Worm (Caenorhabditis elegans): ENCODE measurements around the gene F47B10.5.

The F47B10.5 gene

ce11 chrX:10909661-10910060 is 19.3 kb upstream of the F47B10.5 start:
- TF ChIP-seq sea-2 (GFP tag; optimal IDR thresholded peaks at IDR 0.05) (no peak), egl-5 (tag; optimal IDR thresholded peaks at IDR 0.05) (peak; percentile 35), elt-2 (tag; optimal IDR thresholded peaks at IDR 0.05) (no peak), nfya-1 (tag; optimal IDR thresholded peaks at IDR 0.05; ENCODE audit: insufficient read depth) (peak; percentile 30)

- TF ChIP-seq egl-5 (tag; optimal IDR thresholded peaks at IDR 0.05) (peak; percentile 63), unc-62 (GFP tag; optimal IDR thresholded peaks at IDR 0.05) (no peak)
Observed at ce11 chrX:10907418-10907817, 17.1 kb upstream of the F47B10.5 start.

- no peak for TF ChIP-seq ama-1 (optimal IDR thresholded peaks at IDR 0.05)
- TF ChIP-seq pqm-1 (tag; optimal IDR thresholded peaks at IDR 0.05) = no peak
- TF ChIP-seq skn-1 (tag; optimal IDR thresholded peaks at IDR 0.05) = no peak
- peak; percentile 27 for TF ChIP-seq elt-2 (tag; optimal IDR thresholded peaks at IDR 0.05)
- peak; percentile 16 for TF ChIP-seq nhr-23 (tag; optimal IDR thresholded peaks at IDR 0.05)
- TF ChIP-seq ceh-28 (tag; optimal IDR thresholded peaks at IDR 0.05) = no peak
- TF ChIP-seq sea-2 (GFP tag; optimal IDR thresholded peaks at IDR 0.05) = no peak
- no peak for TF ChIP-seq mml-1 (tag; optimal IDR thresholded peaks at IDR 0.05)
- no peak for TF ChIP-seq nhr-28 (tag; optimal IDR thresholded peaks at IDR 0.05)
- TF ChIP-seq unc-62 (GFP tag; optimal IDR thresholded peaks at IDR 0.05) = no peak
- no peak for TF ChIP-seq snpc-4 (tag; optimal IDR thresholded peaks at IDR 0.05)
- TF ChIP-seq ztf-4 (tag; optimal IDR thresholded peaks at IDR 0.05) = no peak
- no peak for TF ChIP-seq nhr-76 (tag; optimal IDR thresholded peaks at IDR 0.05)
- TF ChIP-seq fos-1 (tag; optimal IDR thresholded peaks at IDR 0.05) = no peak
- no peak for TF ChIP-seq tbx-2 (tag; optimal IDR thresholded peaks at IDR 0.05)
Observed at ce11 chrX:10903416-10903815, 13.1 kb upstream of the F47B10.5 start.

DNA sequence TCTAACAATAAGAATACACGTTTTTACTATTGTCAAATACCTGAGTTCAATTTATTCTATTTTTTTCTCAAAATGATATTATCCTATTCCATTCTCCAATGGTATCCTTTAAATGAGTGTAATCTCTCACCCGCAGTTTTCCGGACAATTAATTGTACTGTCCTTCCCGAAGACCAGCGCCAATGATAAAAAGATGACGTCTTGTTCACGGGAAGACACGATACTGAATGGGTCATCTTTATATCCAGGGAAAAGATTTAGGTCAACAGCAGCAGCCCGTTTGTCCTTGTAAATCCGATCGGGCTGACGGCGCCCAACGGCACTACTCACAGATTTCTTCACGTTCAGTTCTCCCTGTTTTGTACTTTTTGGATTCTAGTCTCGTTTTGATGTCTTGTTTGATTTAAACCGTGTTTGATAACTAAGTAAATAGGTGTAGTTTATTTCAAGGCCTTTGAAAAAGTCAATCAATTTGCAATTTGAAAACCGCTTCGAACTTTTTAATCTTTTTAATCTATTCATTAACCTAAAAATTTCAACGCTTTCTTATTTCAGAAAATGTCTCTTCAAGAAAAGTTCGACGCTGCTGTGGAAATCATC is 12.5 kb upstream of the F47B10.5 start, which contains the start of gene acbp-3:
Gene acbp-3, plus strand, starts transcription at position 550 of the 600 bp plus-strand sequence.
- peak; percentile 84 for TF ChIP-seq nhr-23 (tag; optimal IDR thresholded peaks at IDR 0.05)
- no peak for TF ChIP-seq elt-2 (tag; optimal IDR thresholded peaks at IDR 0.05)

DNA sequence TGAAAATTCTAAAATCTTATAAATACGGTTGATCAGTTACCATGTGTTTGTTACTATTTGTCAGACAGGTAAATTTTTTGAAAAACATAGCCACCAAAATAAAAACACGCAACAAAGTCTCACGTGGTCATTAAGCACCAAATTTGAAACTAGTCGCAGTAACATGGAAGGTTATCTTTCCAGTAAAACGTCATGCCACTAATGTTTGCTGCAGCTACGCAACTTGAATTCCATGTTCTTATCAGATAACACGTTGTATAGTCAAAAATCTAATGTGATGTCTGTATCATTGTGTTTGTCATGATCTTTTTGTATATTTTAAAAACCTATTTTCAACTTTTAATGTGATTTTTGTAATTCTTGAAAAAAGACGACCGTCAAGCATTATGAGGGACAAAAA is 11.4 kb upstream of the F47B10.5 start:
- TF ChIP-seq nhr-28 (tag; optimal IDR thresholded peaks at IDR 0.05) (no peak), pha-4 (tag; optimal IDR thresholded peaks at IDR 0.05) (peak; percentile 16), elt-2 (tag; optimal IDR thresholded peaks at IDR 0.05) (peak; percentile 90), nhr-23 (tag; optimal IDR thresholded peaks at IDR 0.05) (no peak), jun-1 (tag; optimal IDR thresholded peaks at IDR 0.05) (peak; percentile 31), pqm-1 (tag; optimal IDR thresholded peaks at IDR 0.05) (peak; percentile 92), egl-5 (tag; optimal IDR thresholded peaks at IDR 0.05) (no peak), fos-1 (tag; optimal IDR thresholded peaks at IDR 0.05) (no peak), ceh-16 (tag; optimal IDR thresholded peaks at IDR 0.05) (no peak), mdl-1 (tag; optimal IDR thresholded peaks at IDR 0.05) (no peak)

ce11 chrX:10900952-10901351 is 10.6 kb upstream of the F47B10.5 start:
- TF ChIP-seq lin-15B (tag; optimal IDR thresholded peaks at IDR 0.05) (peak; percentile 33), snpc-4 (tag; optimal IDR thresholded peaks at IDR 0.05) (peak; percentile 28), nhr-23 (tag; optimal IDR thresholded peaks at IDR 0.05) (no peak), hmg-11 (tag; optimal IDR thresholded peaks at IDR 0.05) (peak; percentile 11), unc-39 (tag; optimal IDR thresholded peaks at IDR 0.05) (no peak), ztf-4 (tag; optimal IDR thresholded peaks at IDR 0.05) (no peak), fkh-2 (tag; optimal IDR thresholded peaks at IDR 0.05) (peak; percentile 40), egl-5 (tag; optimal IDR thresholded peaks at IDR 0.05) (peak; percentile 81), pha-4 (tag; optimal IDR thresholded peaks at IDR 0.05) (peak; percentile 23), mdl-1 (tag; optimal IDR thresholded peaks at IDR 0.05) (peak; percentile 39), ceh-28 (tag; optimal IDR thresholded peaks at IDR 0.05) (peak; percentile 6), nhr-25 (tag; optimal IDR thresholded peaks at IDR 0.05) (no peak), nhr-28 (tag; optimal IDR thresholded peaks at IDR 0.05) (no peak), nfya-1 (tag; optimal IDR thresholded peaks at IDR 0.05; ENCODE audit: insufficient read depth) (peak; percentile 66), daf-12 (tag; optimal IDR thresholded peaks at IDR 0.05) (no peak), elt-1 (tag; optimal IDR thresholded peaks at IDR 0.05) (no peak), pqm-1 (tag; optimal IDR thresholded peaks at IDR 0.05) (no peak), lin-39 (tag; optimal IDR thresholded peaks at IDR 0.05) (peak; percentile 64), tbx-2 (tag; optimal IDR thresholded peaks at IDR 0.05) (no peak), ZK546.5 (tag; optimal IDR thresholded peaks at IDR 0.05) (no peak), sea-2 (GFP tag; optimal IDR thresholded peaks at IDR 0.05) (no peak), ceh-82 (tag; optimal IDR thresholded peaks at IDR 0.05) (no peak), nhr-43 (tag; optimal IDR thresholded peaks at IDR 0.05; ENCODE audit: poor library complexity, severe bottlenecking) (peak; percentile 6), lsy-12 (tag; optimal IDR thresholded peaks at IDR 0.05) (peak; percentile 11), elt-2 (tag; optimal IDR thresholded peaks at IDR 0.05) (no peak), fos-1 (tag; optimal IDR thresholded peaks at IDR 0.05) (no peak), fkh-10 (GFP tag; optimal IDR thresholded peaks at IDR 0.05) (peak; percentile 48)
